Worm (Caenorhabditis elegans) whole organism, midembryonic: Measurements from ENCODE around the gene Y50D4C.12.

Experiments used
- T22C8.4 ChIP-seq: fragments of 200-800 bp; sonication (Bioruptor generic); IDR thresholded peaks from 2 replicates; pipeline ENCODE4 v1.3.6; 2022; ENCODE audit warnings: missing genetic modification characterization, missing compliant biosample characterization
- cog-1 ChIP-seq: sonication (generic microtip); optimal IDR thresholded peaks from 2 replicates; lab custom pipeline; 2016; ENCODE audit warnings: missing genetic modification characterization, missing compliant biosample characterization
- flt-1 ChIP-seq: fragments of 200-800 bp; sonication (Bioruptor generic); IDR thresholded peaks from 2 replicates; pipeline ENCODE4 v1.3.6; 2022; ENCODE audit warnings: missing genetic modification characterization, missing compliant biosample characterization
- klf-2 ChIP-seq: fragments of 200-800 bp; sonication (Bioruptor generic); conservative IDR thresholded peaks from 2 replicates; pipeline ENCODE4 v1.3.6; 2022; ENCODE audit warnings: missing genetic modification reagents, missing genetic modification characterization, missing compliant biosample characterization
- med-1 ChIP-seq: sonication (generic microtip); optimal IDR thresholded peaks from 2 replicates; lab custom pipeline; 2017; ENCODE audit warnings: missing genetic modification characterization, mild to moderate bottlenecking, missing compliant biosample characterization, antibody characterized with exemption, missing genetic modification reagents; ENCODE audit not compliant: insufficient read depth
- ref-1 ChIP-seq: fragments of 200-800 bp; sonication (Bioruptor generic); conservative IDR thresholded peaks from 2 replicates; pipeline ENCODE4 v1.3.6; 2022; ENCODE audit warnings: missing genetic modification reagents, missing genetic modification characterization, missing compliant biosample characterization
- tab-1 ChIP-seq: fragments of 200-800 bp; sonication (Bioruptor generic); IDR thresholded peaks from 2 replicates; pipeline ENCODE4 v1.3.6; 2022; ENCODE audit warnings: missing genetic modification characterization, missing compliant biosample characterization
- ztf-23 ChIP-seq: fragments of 200-800 bp; sonication (Bioruptor generic); IDR thresholded peaks from 2 replicates; pipeline ENCODE4 v1.3.6; 2022; ENCODE audit warnings: missing genetic modification reagents, missing genetic modification characterization, missing compliant biosample characterization

DNA sequence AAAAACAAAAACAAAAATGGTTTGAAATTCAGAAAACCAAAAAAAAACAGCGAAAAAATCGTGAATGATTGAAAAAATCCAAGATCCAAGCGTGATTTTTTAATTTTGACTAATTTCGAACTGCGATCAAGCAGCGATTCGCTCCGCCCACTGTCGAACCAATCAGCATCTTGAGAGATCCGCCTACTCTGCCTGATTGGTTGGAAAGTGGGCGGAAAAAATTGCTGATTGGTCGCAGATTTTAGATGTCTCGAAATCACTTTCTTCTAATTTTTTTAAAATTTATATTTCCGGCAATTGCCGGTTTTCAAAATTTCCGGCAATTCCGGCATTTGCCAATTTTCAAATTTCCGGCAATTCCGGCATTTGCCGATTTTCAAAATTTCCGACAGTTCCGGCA lies 32.8 kb downstream of the Y50D4C.12 start:
- TF ChIP-seq cog-1 (tag; lab: Kevin White, UChicago), result no peak
- no peak for TF ChIP-seq tab-1
- TF ChIP-seq flt-1 (GFP tag; lab: Robert Waterston, UW), result no peak
- no peak for TF ChIP-seq T22C8.4 (GFP tag; lab: Robert Waterston, UW)
- TF ChIP-seq ref-1 (GFP tag; lab: Robert Waterston, UW), result no peak
- no peak for TF ChIP-seq med-1 (GFP tag; lab: Kevin White, UChicago)
- no peak for TF ChIP-seq ztf-23 (GFP tag; lab: Robert Waterston, UW)
- TF ChIP-seq klf-2 (GFP tag; lab: Robert Waterston, UW), result no peak
